Worm (Caenorhabditis elegans): ENCODE data around the gene srr-7.

Gene srr-7

ce11 chrV:15143798-15144197 is 15.7 kb downstream of the srr-7 start, which contains the start of gene K08F9.4 (continued):
- TF ChIP-seq xbp-1 (tag; optimal IDR thresholded peaks at IDR 0.05) (peak; percentile 63), C16A3.4 (tag; optimal IDR thresholded peaks at IDR 0.05) (peak; percentile 84), nhr-20 (tag; optimal IDR thresholded peaks at IDR 0.05) (peak; percentile 68), rnt-1 (tag; optimal IDR thresholded peaks at IDR 0.05) (peak; percentile 73), ets-5 (GFP tag; IDR thresholded peaks at IDR 0.05) (no peak), nhr-28 (tag; optimal IDR thresholded peaks at IDR 0.05) (no peak), lin-35 (GFP tag; optimal IDR thresholded peaks at IDR 0.05) (peak; percentile 75 to 85), nhr-71 (tag; optimal IDR thresholded peaks at IDR 0.05) (peak; percentile 80), ceh-63 (GFP tag; optimal IDR thresholded peaks at IDR 0.05) (no peak), fkh-8 (tag; optimal IDR thresholded peaks at IDR 0.05) (peak; percentile 13), aly-2 (tag; optimal IDR thresholded peaks at IDR 0.05) (no peak), fkh-4 (tag; optimal IDR thresholded peaks at IDR 0.05; ENCODE audit: borderline replicate concordance) (no peak), nhr-12 (tag; optimal IDR thresholded peaks at IDR 0.05) (no peak), efl-1 (optimal IDR thresholded peaks at IDR 0.05) (peak; percentile 82 to 83), efl-1 (GFP tag; optimal IDR thresholded peaks at IDR 0.05 in 1 of 2) (peak; percentile 72 to 95), C34B4.2 (tag; optimal IDR thresholded peaks at IDR 0.05) (no peak), lir-3 (tag; optimal IDR thresholded peaks at IDR 0.05; ENCODE audit: poor library complexity) (peak; percentile 46), nhr-90 (tag; optimal IDR thresholded peaks at IDR 0.05; ENCODE audit: poor library complexity) (peak; percentile 75)

ce11 chrV:15147776-15148175 is 19.7 kb downstream of the srr-7 start, which contains the start of gene T09F5.20:
Gene T09F5.20, minus strand, starts transcription at chrV:15147876.
- TF ChIP-seq Y116A8C.19 (tag; optimal IDR thresholded peaks at IDR 0.05; ENCODE audit: borderline replicate concordance) = no peak
- TF ChIP-seq ama-1 (optimal IDR thresholded peaks at IDR 0.05) = no peak
- no peak for TF ChIP-seq unc-98 (GFP tag; IDR thresholded peaks at IDR 0.05)
- TF ChIP-seq efl-3 (GFP tag; optimal IDR thresholded peaks at IDR 0.05) = no peak
- TF ChIP-seq nhr-84 (tag; optimal IDR thresholded peaks at IDR 0.05) = no peak
- TF ChIP-seq alr-1 (tag; optimal IDR thresholded peaks at IDR 0.05; ENCODE audit: borderline replicate concordance) = no peak
- TF ChIP-seq nhr-20 (tag; optimal IDR thresholded peaks at IDR 0.05) = no peak
- TF ChIP-seq tbx-2 (tag; optimal IDR thresholded peaks at IDR 0.05) = no peak
- no peak for TF ChIP-seq mab-9 (GFP tag; IDR thresholded peaks at IDR 0.05)
- TF ChIP-seq hlh-17 (GFP tag; optimal IDR thresholded peaks at IDR 0.05; ENCODE audit: borderline replicate concordance) = no peak
- no peak for TF ChIP-seq aha-1 (tag; optimal IDR thresholded peaks at IDR 0.05)
- TF ChIP-seq elt-2 (tag; optimal IDR thresholded peaks at IDR 0.05) = no peak

ce11 chrV:15148800-15149199 is 20.7 kb downstream of the srr-7 start, which contains the start of gene T09F5.1:
Gene T09F5.1, plus strand, starts transcription at chrV:15149100.
- no peak for TF ChIP-seq nhr-12 (tag; optimal IDR thresholded peaks at IDR 0.05)

ce11 chrV:15150176-15150575 is 22.1 kb downstream of the srr-7 start:
- TF ChIP-seq elt-3 (tag; optimal IDR thresholded peaks at IDR 0.05) = no peak
- TF ChIP-seq C16A3.4 (tag; optimal IDR thresholded peaks at IDR 0.05) = no peak
- TF ChIP-seq hlh-17 (GFP tag; optimal IDR thresholded peaks at IDR 0.05; ENCODE audit: borderline replicate concordance) = no peak
- no peak for TF ChIP-seq dpl-1 (GFP tag; optimal IDR thresholded peaks at IDR 0.05)
- no peak for TF ChIP-seq lin-14 (GFP tag; optimal IDR thresholded peaks at IDR 0.05)
- TF ChIP-seq F16B12.6 (tag; optimal IDR thresholded peaks at IDR 0.05) = no peak
- TF ChIP-seq ceh-90 (tag; optimal IDR thresholded peaks at IDR 0.05) = no peak
- no peak for TF ChIP-seq fkh-4 (tag; optimal IDR thresholded peaks at IDR 0.05; ENCODE audit: borderline replicate concordance)
- TF ChIP-seq C04F5.9 (tag; optimal IDR thresholded peaks at IDR 0.05) = no peak
- TF ChIP-seq zip-4 (GFP tag; optimal IDR thresholded peaks at IDR 0.05) = no peak
- no peak for TF ChIP-seq fkh-8 (tag; optimal IDR thresholded peaks at IDR 0.05)
- no peak for TF ChIP-seq unc-62 (GFP tag; optimal IDR thresholded peaks at IDR 0.05)
- TF ChIP-seq zag-1 (tag; optimal IDR thresholded peaks at IDR 0.05) = no peak
- TF ChIP-seq fkh-10 (GFP tag; optimal IDR thresholded peaks at IDR 0.05) = no peak
- no peak for TF ChIP-seq nhr-11 (tag; optimal IDR thresholded peaks at IDR 0.05)
- TF ChIP-seq hlh-4 (tag; optimal IDR thresholded peaks at IDR 0.05) = no peak
- no peak for TF ChIP-seq mdl-1 (tag; optimal IDR thresholded peaks at IDR 0.05)
- no peak for TF ChIP-seq nhr-12 (tag; optimal IDR thresholded peaks at IDR 0.05)
- TF ChIP-seq nhr-28 (tag; optimal IDR thresholded peaks at IDR 0.05) = no peak
- TF ChIP-seq pqm-1 (tag; optimal IDR thresholded peaks at IDR 0.05) = no peak
